Fruit fly (Drosophila melanogaster) whole organism, prepupa: ENCODE measurements around the gene ppk24.

Experiments used
- Blimp-1 ChIP-seq: fragments of 200-800 bp; sonication (Bioruptor generic); optimal IDR thresholded peaks from 3 replicates; lab custom pipeline; 2017; ENCODE audit warnings: missing biosample characterization, missing genetic modification characterization, mild to moderate bottlenecking, moderate library complexity, missing genetic modification reagents
- CG10631 ChIP-seq: fragments of 200-800 bp; sonication (Bioruptor generic); optimal IDR thresholded peaks from 2 replicates; lab custom pipeline; 2016; ENCODE audit warnings: missing biosample characterization, missing genetic modification characterization
- CG11294 ChIP-seq: fragments of 200-800 bp; sonication (Bioruptor generic); IDR thresholded peaks from 2 replicates; pipeline ENCODE4 v1.3.6; 2022; ENCODE audit warnings: missing biosample characterization, missing genetic modification characterization
- CG11762 ChIP-seq: fragments of 200-800 bp; sonication (Bioruptor generic); optimal IDR thresholded peaks from 3 replicates; lab custom pipeline; 2016; ENCODE audit warnings: missing biosample characterization, missing genetic modification characterization; ENCODE audit not compliant: insufficient read depth
- CG11902 ChIP-seq: fragments of 200-800 bp; sonication (Bioruptor generic); optimal IDR thresholded peaks from 3 replicates; lab custom pipeline; 2016; ENCODE audit warnings: missing biosample characterization, missing genetic modification characterization
- CG15336 ChIP-seq: fragments of 200-800 bp; sonication (Bioruptor generic); IDR thresholded peaks from 2 replicates; pipeline ENCODE4 v1.3.6; 2022; ENCODE audit warnings: missing biosample characterization, missing genetic modification characterization
- CG1621 ChIP-seq: fragments of 200-800 bp; sonication (Bioruptor generic); optimal IDR thresholded peaks from 3 replicates; lab custom pipeline; 2018; ENCODE audit warnings: missing biosample characterization, mild to moderate bottlenecking, missing genetic modification characterization
- CG3032 ChIP-seq: fragments of 200-800 bp; optimal IDR thresholded peaks from 2 replicates; lab custom pipeline; 2019; ENCODE audit warnings: missing biosample characterization, mild to moderate bottlenecking, missing genetic modification characterization, moderate library complexity
- CG31627 ChIP-seq: fragments of 200-800 bp; sonication (Bioruptor generic); optimal IDR thresholded peaks from 3 replicates; lab custom pipeline; 2016; ENCODE audit warnings: missing biosample characterization, missing genetic modification characterization
- CG34406 ChIP-seq: fragments of 200-800 bp; sonication (Bioruptor generic); optimal IDR thresholded peaks from 3 replicates; lab custom pipeline; 2016; ENCODE audit warnings: missing biosample characterization, missing genetic modification characterization
- CG3919 ChIP-seq: fragments of 200-800 bp; sonication (Bioruptor generic); optimal IDR thresholded peaks from 3 replicates; lab custom pipeline; 2016; ENCODE audit warnings: missing biosample characterization, missing genetic modification characterization
- CG4318 ChIP-seq: fragments of 200-800 bp; sonication (Bioruptor generic); optimal IDR thresholded peaks from 3 replicates; lab custom pipeline; 2017; ENCODE audit warnings: missing biosample characterization, mild to moderate bottlenecking, missing genetic modification characterization
- CG6163 ChIP-seq: fragments of 200-800 bp; sonication (Bioruptor generic); IDR thresholded peaks from 3 replicates; pipeline ENCODE4 v1.3.6; 2022; ENCODE audit warnings: missing biosample characterization, missing genetic modification characterization
- CG6792 ChIP-seq: fragments of 200-800 bp; sonication (Bioruptor generic); optimal IDR thresholded peaks from 3 replicates; lab custom pipeline; 2016; ENCODE audit warnings: missing biosample characterization, missing genetic modification characterization
- CG6854 ChIP-seq: fragments of 200-800 bp; sonication (Bioruptor generic); optimal IDR thresholded peaks from 2 replicates; lab custom pipeline; 2017; ENCODE audit warnings: missing biosample characterization, mild to moderate bottlenecking, missing genetic modification characterization
- CG7368 ChIP-seq: fragments of 200-800 bp; sonication (Bioruptor generic); optimal IDR thresholded peaks from 3 replicates; lab custom pipeline; 2016; ENCODE audit warnings: missing biosample characterization, missing genetic modification characterization
- CG8632 ChIP-seq: fragments of 200-800 bp; sonication (Bioruptor generic); optimal IDR thresholded peaks from 3 replicates; lab custom pipeline; 2016; ENCODE audit warnings: missing biosample characterization, missing genetic modification characterization
- CG9139 ChIP-seq: fragments of 200-800 bp; sonication (Bioruptor generic); optimal IDR thresholded peaks from 3 replicates; lab custom pipeline; 2017; ENCODE audit warnings: missing biosample characterization, mild to moderate bottlenecking, missing genetic modification characterization
- Eip75B ChIP-seq: fragments of 200-800 bp; sonication (Bioruptor generic); optimal IDR thresholded peaks from 3 replicates; lab custom pipeline; 2016; ENCODE audit warnings: missing biosample characterization, missing genetic modification characterization
- Eip78C ChIP-seq: fragments of 200-800 bp; sonication (Bioruptor generic); peaks from one replicate; lab custom pipeline; 2016; ENCODE audit warnings: missing biosample characterization, missing genetic modification characterization
- Ets96B ChIP-seq: fragments of 200-800 bp; optimal IDR thresholded peaks from 2 replicates; lab custom pipeline; 2019; ENCODE audit warnings: missing biosample characterization, mild to moderate bottlenecking, missing genetic modification characterization, moderate library complexity
- Gug ChIP-seq: fragments of 200-800 bp; sonication (Bioruptor generic); IDR thresholded peaks from 2 replicates; pipeline ENCODE4 v1.3.6; 2022; ENCODE audit warnings: missing biosample characterization, missing genetic modification characterization
- Hr38 ChIP-seq: sonication (Bioruptor generic); optimal IDR thresholded peaks from 2 replicates; lab custom pipeline; 2016; ENCODE audit warnings: missing biosample characterization, missing genetic modification characterization
- Hr39 ChIP-seq: fragments of 200-800 bp; sonication (Bioruptor generic); optimal IDR thresholded peaks from 2 replicates; lab custom pipeline; 2016; ENCODE audit warnings: missing biosample characterization, missing genetic modification characterization
- Hr4 ChIP-seq: fragments of 200-800 bp; sonication (Bioruptor generic); optimal IDR thresholded peaks from 3 replicates; lab custom pipeline; 2016; ENCODE audit warnings: missing biosample characterization, missing genetic modification characterization
- Lpt ChIP-seq: fragments of 200-800 bp; sonication (Bioruptor generic); optimal IDR thresholded peaks from 3 replicates; lab custom pipeline; 2016; ENCODE audit warnings: missing biosample characterization, missing genetic modification characterization
- OdsH ChIP-seq: fragments of 200-800 bp; sonication (Bioruptor generic); optimal IDR thresholded peaks from 3 replicates; lab custom pipeline; 2016; ENCODE audit warnings: missing biosample characterization, missing genetic modification characterization
- Smox ChIP-seq: fragments of 200-800 bp; sonication (Bioruptor generic); optimal IDR thresholded peaks from 3 replicates; lab custom pipeline; 2016; ENCODE audit warnings: missing biosample characterization, missing genetic modification characterization
- Sox102F ChIP-seq: fragments of 200-800 bp; sonication (Bioruptor generic); optimal IDR thresholded peaks from 2 replicates; lab custom pipeline; 2016; ENCODE audit warnings: missing biosample characterization, mild to moderate bottlenecking, missing genetic modification characterization
- Sox14 ChIP-seq: fragments of 200-800 bp; sonication (Bioruptor generic); optimal IDR thresholded peaks from 3 replicates; lab custom pipeline; 2016; ENCODE audit warnings: missing biosample characterization, missing genetic modification characterization
- Sox15 ChIP-seq: fragments of 200-800 bp; sonication (Bioruptor generic); optimal IDR thresholded peaks from 3 replicates; lab custom pipeline; 2016; ENCODE audit warnings: missing biosample characterization, missing genetic modification characterization
- achi ChIP-seq: fragments of 200-800 bp; sonication (Bioruptor generic); optimal IDR thresholded peaks from 3 replicates; lab custom pipeline; 2016; ENCODE audit warnings: missing biosample characterization, missing genetic modification characterization
- cyc ChIP-seq: fragments of 200-800 bp; sonication (Bioruptor generic); optimal IDR thresholded peaks from 3 replicates; lab custom pipeline; 2016; ENCODE audit warnings: missing biosample characterization, missing genetic modification characterization
- dac ChIP-seq: fragments of 200-800 bp; sonication (Bioruptor generic); optimal IDR thresholded peaks from 2 replicates; lab custom pipeline; 2017; ENCODE audit warnings: missing biosample characterization, mild to moderate bottlenecking, missing genetic modification characterization
- eg ChIP-seq: fragments of 200-800 bp; sonication (Bioruptor generic); IDR thresholded peaks from 3 replicates; pipeline ENCODE4 v1.3.6; 2022; ENCODE audit warnings: missing biosample characterization, missing genetic modification characterization
- esn ChIP-seq: fragments of 200-800 bp; sonication (Bioruptor generic); optimal IDR thresholded peaks from 2 replicates; lab custom pipeline; 2016; ENCODE audit warnings: missing biosample characterization, mild to moderate bottlenecking, missing genetic modification characterization, moderate library complexity
- fd59A ChIP-seq: fragments of 200-800 bp; sonication (Bioruptor generic); optimal IDR thresholded peaks from 2 replicates; lab custom pipeline; 2017; ENCODE audit warnings: missing biosample characterization, mild to moderate bottlenecking, missing genetic modification characterization, missing genetic modification reagents
- fd85E ChIP-seq: fragments of 200-800 bp; sonication (Bioruptor generic); optimal IDR thresholded peaks from 3 replicates; lab custom pipeline; 2016; ENCODE audit warnings: missing biosample characterization, missing genetic modification characterization
- fkh ChIP-seq: fragments of 200-800 bp; sonication (Bioruptor generic); optimal IDR thresholded peaks from 3 replicates; lab custom pipeline; 2017; ENCODE audit warnings: missing biosample characterization, mild to moderate bottlenecking, missing genetic modification characterization, moderate library complexity
- lz ChIP-seq: fragments of 200-800 bp; sonication (Bioruptor generic); optimal IDR thresholded peaks from 3 replicates; lab custom pipeline; 2016; ENCODE audit warnings: missing biosample characterization, missing genetic modification characterization
- net ChIP-seq: fragments of 200-800 bp; sonication (Bioruptor generic); optimal IDR thresholded peaks from 3 replicates; lab custom pipeline; 2016; ENCODE audit warnings: missing biosample characterization, missing genetic modification characterization
- pdm3 ChIP-seq: fragments of 200-800 bp; sonication (Bioruptor generic); optimal IDR thresholded peaks from 3 replicates; lab custom pipeline; 2016; ENCODE audit warnings: missing biosample characterization, missing genetic modification characterization
- salr ChIP-seq, 2 experiments: fragments of 200-800 bp; sonication (Bioruptor generic); optimal IDR thresholded peaks; 3 replicates each; lab custom pipeline; 2016 to 2018; ENCODE audit warnings: missing biosample characterization in 2 of 2, missing genetic modification characterization in 2 of 2, mild to moderate bottlenecking in 1 of 2
- spab ChIP-seq: fragments of 200-800 bp; sonication (Bioruptor generic); optimal IDR thresholded peaks from 2 replicates; lab custom pipeline; 2017; ENCODE audit warnings: missing biosample characterization, mild to moderate bottlenecking, missing genetic modification characterization, missing genetic modification reagents
- ss ChIP-seq, 2 experiments: fragments of 200-800 bp; sonication (Bioruptor generic); optimal IDR thresholded peaks; 2 replicates in 1 of 2; 3 replicates in 1 of 2; lab custom pipeline; 2017 to 2018; ENCODE audit warnings: mild to moderate bottlenecking in 2 of 2, missing biosample characterization in 2 of 2, missing genetic modification characterization in 2 of 2, moderate library complexity in 1 of 2
- svp ChIP-seq: fragments of 200-800 bp; sonication (Bioruptor generic); peaks from one replicate; lab custom pipeline; 2016; ENCODE audit warnings: missing biosample characterization, missing genetic modification characterization
- topi ChIP-seq: fragments of 200-800 bp; sonication (Bioruptor generic); optimal IDR thresholded peaks from 3 replicates; lab custom pipeline; 2016; ENCODE audit warnings: missing biosample characterization, missing genetic modification characterization
- vri ChIP-seq: fragments of 200-800 bp; sonication (Bioruptor generic); optimal IDR thresholded peaks from 3 replicates; lab custom pipeline; 2016; ENCODE audit warnings: missing biosample characterization, mild to moderate bottlenecking, missing genetic modification characterization

ppk24 gene

DNA sequence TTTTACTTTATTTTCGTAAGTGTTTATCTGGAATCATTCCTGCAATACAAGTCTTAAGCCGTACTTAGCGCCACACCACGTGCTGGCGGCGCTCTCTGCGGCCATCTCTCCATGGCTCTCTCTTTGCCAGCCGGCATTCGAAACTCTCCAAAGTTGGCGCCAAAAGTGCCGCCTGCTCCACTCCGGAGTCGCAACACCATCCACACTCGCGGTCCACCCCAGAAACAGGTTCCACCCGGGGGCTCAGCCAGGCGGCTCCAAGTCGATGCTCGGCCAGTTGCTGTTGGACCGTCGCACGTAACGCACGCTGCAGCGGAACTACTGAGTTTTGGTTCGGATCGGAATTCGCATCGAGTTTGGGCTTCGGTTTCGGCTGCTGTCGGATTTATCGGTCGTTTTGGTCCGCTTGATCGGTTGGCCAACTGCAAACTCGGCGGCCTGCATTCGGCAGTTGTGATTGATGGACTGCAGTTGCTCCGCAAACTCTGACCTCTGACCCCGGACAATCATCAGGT is 45.4 kb downstream of the ppk24 start, which contains the start of gene CG34347 (continued):
- TF ChIP-seq Blimp-1 (GFP tag; lab: Kevin White, UChicago), result no peak
- TF ChIP-seq Hr38 (GFP tag; lab: Kevin White, UChicago), result no peak
- no peak for TF ChIP-seq CG11762
- peak; percentile 68 for TF ChIP-seq eg (GFP tag; lab: Robert Waterston, UW)
- TF ChIP-seq CG9139, result peak; percentile 43
- peak; percentile 21 for TF ChIP-seq Eip75B (GFP tag; lab: Kevin White, UChicago)
- peak; percentile 40 for TF ChIP-seq vri (GFP tag; lab: Kevin White, UChicago)
- TF ChIP-seq CG11294 (GFP tag; lab: Robert Waterston, UW), result no peak
- TF ChIP-seq fkh (GFP tag; lab: Kevin White, UChicago), result no peak

DNA sequence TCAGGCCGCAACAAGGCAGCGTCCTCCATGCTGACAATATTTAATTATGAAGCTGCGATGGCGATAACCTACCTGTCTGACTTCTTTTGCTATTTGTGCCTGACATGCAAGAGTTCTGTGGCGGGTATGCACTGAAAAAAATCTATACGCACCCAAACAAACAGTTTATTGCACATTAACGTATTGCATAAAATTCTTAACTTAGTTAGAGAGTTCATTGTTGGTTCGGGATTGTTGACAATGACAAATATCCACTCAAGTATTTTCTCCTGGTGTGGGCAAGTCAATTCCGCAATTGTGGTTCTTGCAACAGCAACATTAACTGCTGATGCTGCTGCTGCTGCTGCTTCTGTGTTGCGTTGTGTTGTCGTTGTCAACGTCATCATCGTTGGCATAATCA is 46.8 kb downstream of the ppk24 start:
- TF ChIP-seq vri (GFP tag; lab: Kevin White, UChicago) (no peak), Hr38 (GFP tag; lab: Kevin White, UChicago) (no peak), Lpt (GFP tag; lab: Kevin White, UChicago) (peak; percentile 18), Sox102F (GFP tag; lab: Kevin White, UChicago) (no peak), CG3032 (tag; lab: Kevin White, UChicago) (peak; percentile 64), net (peak; percentile 50), CG6854 (GFP tag; lab: Kevin White, UChicago) (no peak), CG11902 (GFP tag; lab: Kevin White, UChicago) (no peak), Smox (no peak), Eip75B (GFP tag; lab: Kevin White, UChicago) (peak; percentile 35), fkh (GFP tag; lab: Kevin White, UChicago) (no peak), topi (GFP tag; lab: Kevin White, UChicago) (no peak), CG11294 (GFP tag; lab: Robert Waterston, UW) (no peak), CG31627 (GFP tag; lab: Kevin White, UChicago) (peak; percentile 0), lz (GFP tag; lab: Kevin White, UChicago) (no peak), achi (GFP tag; lab: Kevin White, UChicago) (peak; percentile 46), CG11762 (peak; percentile 9), CG6163 (GFP tag; lab: Robert Waterston, UW) (peak; percentile 72; the same call in 2 of the 3 replicates), ss (GFP tag; optimal IDR thresholded peaks at IDR 0.05; lab: Kevin White, UChicago) (peak; percentile 21 to 25), CG4318 (peak; percentile 44), salr (GFP tag; optimal IDR thresholded peaks at IDR 0.05; lab: Kevin White, UChicago) (peak; percentile 59 to 68), pdm3 (GFP tag; lab: Kevin White, UChicago) (peak; percentile 49), CG3919 (GFP tag; lab: Kevin White, UChicago) (peak; percentile 74), CG8632 (GFP tag; lab: Kevin White, UChicago) (no peak), CG6792 (GFP tag; lab: Kevin White, UChicago) (peak; percentile 30), spab (peak; percentile 60), Hr4 (GFP tag; lab: Kevin White, UChicago) (peak; percentile 39), esn (GFP tag; lab: Kevin White, UChicago) (no peak), fd85E (no peak), CG1621 (tag; lab: Kevin White, UChicago) (peak; percentile 35), Hr39 (peak; percentile 5), fd59A (GFP tag; lab: Kevin White, UChicago) (peak; percentile 38), Ets96B (tag; lab: Kevin White, UChicago) (peak; percentile 70), Sox14 (peak; percentile 62), CG15336 (GFP tag; lab: Robert Waterston, UW) (peak; percentile 52), Blimp-1 (GFP tag; lab: Kevin White, UChicago) (no peak), CG7368 (GFP tag; lab: Kevin White, UChicago) (peak; percentile 47), CG10631 (GFP tag; lab: Kevin White, UChicago) (peak; percentile 57), OdsH (GFP tag; lab: Kevin White, UChicago) (peak; percentile 50), CG34406 (GFP tag; lab: Kevin White, UChicago) (no peak), Gug (peak; percentile 74), CG9139 (no peak), cyc (GFP tag; lab: Kevin White, UChicago) (peak; percentile 8), dac (GFP tag; lab: Kevin White, UChicago) (peak; percentile 39), Eip78C (GFP tag; lab: Kevin White, UChicago) (peak; percentile 82), eg (GFP tag; lab: Robert Waterston, UW) (peak; percentile 73; the same call in 2 of the 3 replicates), svp (GFP tag; lab: Kevin White, UChicago) (peak; percentile 11), Sox15 (GFP tag; lab: Kevin White, UChicago) (no peak)
